Worm (Caenorhabditis elegans): ENCODE results near the gene aakg-4.

DNA sequence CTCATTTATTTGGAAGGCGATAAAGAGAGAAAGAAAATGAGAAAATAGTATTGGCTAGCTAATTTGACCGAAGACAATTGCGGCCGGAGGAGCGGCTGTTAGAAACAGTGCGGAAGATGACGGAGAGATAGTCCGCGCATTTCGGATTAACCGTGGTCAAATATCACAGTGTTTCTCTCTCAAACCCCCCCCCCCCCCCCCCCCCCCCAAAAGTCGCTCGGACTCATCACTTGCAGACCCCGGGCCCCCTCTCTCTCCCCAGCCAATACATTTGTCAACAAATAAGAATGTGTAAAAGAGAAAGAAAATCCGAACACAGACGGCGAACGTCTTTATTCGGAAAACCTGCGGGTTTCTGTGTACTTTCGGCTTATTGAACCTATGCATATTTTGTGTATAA lies 17.3 kb downstream of the aakg-4 start:
- TF ChIP-seq hnd-1 (tag; optimal IDR thresholded peaks at IDR 0.05) (no peak), scrt-1 (GFP tag; IDR thresholded peaks at IDR 0.05) (no peak), tbx-11 (GFP tag; IDR thresholded peaks at IDR 0.05) (no peak), ama-1 (optimal IDR thresholded peaks at IDR 0.05) (no peak), ets-7 (tag; optimal IDR thresholded peaks at IDR 0.05) (no peak), flt-1 (GFP tag; IDR thresholded peaks at IDR 0.05) (no peak), ceh-13 (GFP tag; optimal IDR thresholded peaks at IDR 0.05) (no peak), B0310.2 (tag; optimal IDR thresholded peaks at IDR 0.05) (no peak), aly-1 (tag; optimal IDR thresholded peaks at IDR 0.05) (no peak), ceh-36 (tag; optimal IDR thresholded peaks at IDR 0.05) (no peak)

Data from whole organism, early embryonic.